Worm (Caenorhabditis elegans): ENCODE data around the gene Y6D1A.1.

Gene Y6D1A.1

ce11 chrII:11813895-11814369, 9.5 kb downstream of the Y6D1A.1 start, which contains the start of gene F43G6.8 (continued):
- TF ChIP-seq sem-4 (tag; optimal IDR thresholded peaks at IDR 0.05): no peak
- TF ChIP-seq unc-39 (tag; optimal IDR thresholded peaks at IDR 0.05): no peak
- TF ChIP-seq elt-1 (tag; optimal IDR thresholded peaks at IDR 0.05): no peak
- TF ChIP-seq ceh-82 (tag; optimal IDR thresholded peaks at IDR 0.05): no peak
- no peak for TF ChIP-seq mdl-1 (tag; optimal IDR thresholded peaks at IDR 0.05)
- TF ChIP-seq nhr-77 (tag; optimal IDR thresholded peaks at IDR 0.05): no peak
- TF ChIP-seq dmd-4 (tag; optimal IDR thresholded peaks at IDR 0.05): no peak
- no peak for TF ChIP-seq nhr-10 (tag; optimal IDR thresholded peaks at IDR 0.05)
- TF ChIP-seq lin-39 (tag; optimal IDR thresholded peaks at IDR 0.05): no peak
- no peak for TF ChIP-seq Y55F3AM.14 (GFP tag; optimal IDR thresholded peaks at IDR 0.05)
- no peak for TF ChIP-seq nhr-6 (tag; optimal IDR thresholded peaks at IDR 0.05)
- peak; percentile 4 for TF ChIP-seq lin-13 (GFP tag; optimal IDR thresholded peaks at IDR 0.05)
- TF ChIP-seq alr-1 (tag; optimal IDR thresholded peaks at IDR 0.05): no peak
- no peak for TF ChIP-seq ceh-16 (tag; optimal IDR thresholded peaks at IDR 0.05)
- TF ChIP-seq crh-2 (tag; optimal IDR thresholded peaks at IDR 0.05): peak; percentile 30
- no peak for TF ChIP-seq nhr-12 (tag; optimal IDR thresholded peaks at IDR 0.05)
- no peak for TF ChIP-seq unc-62 (GFP tag; optimal IDR thresholded peaks at IDR 0.05)
- no peak for TF ChIP-seq nhr-237 (tag; optimal IDR thresholded peaks at IDR 0.05)
- TF ChIP-seq ztf-4 (tag; optimal IDR thresholded peaks at IDR 0.05): no peak
- TF ChIP-seq mab-5 (tag; optimal IDR thresholded peaks at IDR 0.05): no peak

- TF ChIP-seq alr-1 (tag; optimal IDR thresholded peaks at IDR 0.05) (no peak), nhr-10 (tag; optimal IDR thresholded peaks at IDR 0.05) (no peak), elt-1 (tag; optimal IDR thresholded peaks at IDR 0.05) (no peak), nhr-23 (tag; optimal IDR thresholded peaks at IDR 0.05) (no peak), ztf-4 (tag; optimal IDR thresholded peaks at IDR 0.05) (no peak), unc-62 (GFP tag; optimal IDR thresholded peaks at IDR 0.05) (no peak), sma-9 (GFP tag; optimal IDR thresholded peaks at IDR 0.05) (no peak), sma-9 (tag; optimal IDR thresholded peaks at IDR 0.05) (no peak), fos-1 (tag; optimal IDR thresholded peaks at IDR 0.05) (no peak), zag-1 (tag; optimal IDR thresholded peaks at IDR 0.05) (no peak), Y55F3AM.14 (GFP tag; optimal IDR thresholded peaks at IDR 0.05) (no peak), crh-2 (tag; optimal IDR thresholded peaks at IDR 0.05) (no peak), blmp-1 (tag; optimal IDR thresholded peaks at IDR 0.05; ENCODE audit: insufficient read depth) (no peak), unc-55 (GFP tag; optimal IDR thresholded peaks at IDR 0.05) (no peak), nhr-25 (tag; optimal IDR thresholded peaks at IDR 0.05) (no peak), elt-3 (tag; optimal IDR thresholded peaks at IDR 0.05) (no peak), nhr-129 (tag; optimal IDR thresholded peaks at IDR 0.05) (no peak), nhr-21 (tag; optimal IDR thresholded peaks at IDR 0.05) (no peak), F13H6.1 (tag; optimal IDR thresholded peaks at IDR 0.05) (no peak), nhr-11 (tag; optimal IDR thresholded peaks at IDR 0.05) (no peak)
Observed at ce11 chrII:11811241-11811640, 12.2 kb downstream of the Y6D1A.1 start.

ce11 chrII:11810436-11810835, 13.0 kb downstream of the Y6D1A.1 start, which contains the start of gene F43G6.7:
F43G6.7 (plus strand) TSS chrII:11810790.
- TF ChIP-seq gmeb-1 (tag; optimal IDR thresholded peaks at IDR 0.05): no peak
- no peak for TF ChIP-seq ztf-11 (tag; optimal IDR thresholded peaks at IDR 0.05)
- no peak for TF ChIP-seq aly-2 (tag; optimal IDR thresholded peaks at IDR 0.05)
- TF ChIP-seq nhr-6 (tag; optimal IDR thresholded peaks at IDR 0.05): no peak
- TF ChIP-seq lsy-2 (tag; optimal IDR thresholded peaks at IDR 0.05): no peak
- no peak for TF ChIP-seq ceh-82 (tag; optimal IDR thresholded peaks at IDR 0.05)
- no peak for TF ChIP-seq nhr-129 (tag; optimal IDR thresholded peaks at IDR 0.05)
- no peak for TF ChIP-seq mdl-1 (tag; optimal IDR thresholded peaks at IDR 0.05)
- no peak for TF ChIP-seq Y55F3AM.14 (GFP tag; optimal IDR thresholded peaks at IDR 0.05)
- no peak for TF ChIP-seq nhr-25 (tag; optimal IDR thresholded peaks at IDR 0.05)
- TF ChIP-seq nhr-10 (tag; optimal IDR thresholded peaks at IDR 0.05): no peak

ce11 chrII:11808979-11809378, 14.4 kb downstream of the Y6D1A.1 start, which contains the start of gene F43G6.10:
F43G6.10 (plus strand) TSS chrII:11809349.
- TF ChIP-seq sma-3 (GFP tag; optimal IDR thresholded peaks at IDR 0.05): no peak
- no peak for TF ChIP-seq mdl-1 (tag; optimal IDR thresholded peaks at IDR 0.05)
- TF ChIP-seq lin-13 (GFP tag; optimal IDR thresholded peaks at IDR 0.05): no peak
- no peak for TF ChIP-seq blmp-1 (tag; optimal IDR thresholded peaks at IDR 0.05; ENCODE audit: insufficient read depth)
- no peak for TF ChIP-seq mbf-1 (tag; optimal IDR thresholded peaks at IDR 0.05)
- TF ChIP-seq ztf-1 (GFP tag; conservative IDR thresholded peaks at IDR 0.05): no peak
- no peak for TF ChIP-seq ama-1 (optimal IDR thresholded peaks at IDR 0.05)
- no peak for TF ChIP-seq nhr-25 (tag; optimal IDR thresholded peaks at IDR 0.05)
- TF ChIP-seq dmd-4 (tag; optimal IDR thresholded peaks at IDR 0.05): no peak
- no peak for TF ChIP-seq R02D3.7 (tag; optimal IDR thresholded peaks at IDR 0.05)
- TF ChIP-seq unc-62 (GFP tag; optimal IDR thresholded peaks at IDR 0.05): no peak
- no peak for TF ChIP-seq zag-1 (tag; optimal IDR thresholded peaks at IDR 0.05)
- no peak for TF ChIP-seq mab-5 (tag; optimal IDR thresholded peaks at IDR 0.05)
- TF ChIP-seq ztf-4 (tag; optimal IDR thresholded peaks at IDR 0.05): no peak
